Worm (Caenorhabditis elegans): ENCODE results near the gene F40F8.5.

DNA sequence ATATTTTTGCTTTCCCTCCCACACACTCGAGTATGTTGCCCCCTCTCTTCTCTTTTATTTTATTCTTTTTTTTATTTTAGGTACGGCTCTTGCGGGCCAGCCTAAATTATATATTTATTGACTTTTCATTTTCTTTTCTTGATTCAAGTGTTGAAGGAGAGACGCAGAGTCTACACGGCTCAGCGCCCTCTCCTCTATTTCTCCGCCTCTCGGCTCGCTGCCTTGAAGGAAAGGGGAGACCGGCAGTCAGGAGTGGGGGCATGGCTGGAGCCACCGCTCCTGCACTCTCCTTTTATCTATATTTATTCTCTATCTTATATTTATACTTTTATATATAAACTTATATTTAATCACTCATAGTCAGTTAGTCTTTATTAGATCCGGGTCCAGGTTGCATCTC, 31.7 kb upstream of the F40F8.5 start:
- no peak for TF ChIP-seq snpc-4 (GFP tag; optimal IDR thresholded peaks at IDR 0.05)
- TF ChIP-seq snpc-4 (tag; optimal IDR thresholded peaks at IDR 0.05) = no peak
- no peak for TF ChIP-seq mxl-1 (tag; optimal IDR thresholded peaks at IDR 0.05)
- no peak for TF ChIP-seq F33H1.4 (GFP tag; IDR thresholded peaks at IDR 0.05)
- no peak for TF ChIP-seq F57C9.4 (tag; optimal IDR thresholded peaks at IDR 0.05)
- no peak for TF ChIP-seq rpc-1 (optimal IDR thresholded peaks at IDR 0.05)
- TF ChIP-seq rpc-1 (tag; optimal IDR thresholded peaks at IDR 0.05) = no peak
- TF ChIP-seq mcd-1 (GFP tag; IDR thresholded peaks at IDR 0.05) = peak; percentile 30; the same call in 1 of the 2 replicates
- TF ChIP-seq F52B5.7 (tag; optimal IDR thresholded peaks at IDR 0.05) = no peak
- no peak for TF ChIP-seq C06A6.2 (GFP tag; conservative IDR thresholded peaks at IDR 0.05)
- TF ChIP-seq B0261.1 (tag; optimal IDR thresholded peaks at IDR 0.05) = no peak
- no peak for TF ChIP-seq tbx-9 (tag; optimal IDR thresholded peaks at IDR 0.05; ENCODE audit: borderline replicate concordance)
- TF ChIP-seq tlf-1 (GFP tag; optimal IDR thresholded peaks at IDR 0.05) = no peak
- TF ChIP-seq madf-6 (GFP tag; IDR thresholded peaks at IDR 0.05) = no peak
- TF ChIP-seq Y95B8A.8 (GFP tag; IDR thresholded peaks at IDR 0.05) = no peak
